Fruit fly (Drosophila melanogaster) whole organism, embryonic: Measurements from ENCODE around the gene CG32712.

Experiments used
- ATbp ChIP-seq: fragments of 200-800 bp; sonication (Bioruptor generic); optimal IDR thresholded peaks from 2 replicates; lab custom pipeline; 2017; ENCODE audit warnings: missing biosample characterization, mild to moderate bottlenecking, missing genetic modification characterization, missing genetic modification reagents
- Abd-B ChIP-seq: fragments of 200-800 bp; sonication (Bioruptor generic); optimal IDR thresholded peaks from 2 replicates; lab custom pipeline; 2018; ENCODE audit warnings: missing biosample characterization, mild to moderate bottlenecking, missing genetic modification characterization, moderate library complexity
- Aef1 ChIP-seq: fragments of 200-800 bp; sonication (Bioruptor generic); IDR thresholded peaks from 3 replicates; pipeline ENCODE4 v1.3.6; 2022; ENCODE audit warnings: missing biosample characterization, missing genetic modification characterization
- Asciz ChIP-seq: fragments of 200-800 bp; sonication (Bioruptor generic); optimal IDR thresholded peaks from 2 replicates; lab custom pipeline; 2017; ENCODE audit warnings: missing biosample characterization, mild to moderate bottlenecking, missing genetic modification characterization, missing genetic modification reagents
- CG10366 ChIP-seq: fragments of 200-800 bp; sonication (Bioruptor generic); IDR thresholded peaks from 2 replicates; pipeline ENCODE4 v1.3.6; 2022; ENCODE audit warnings: missing biosample characterization, missing genetic modification characterization
- CG11398 ChIP-seq: fragments of 200-800 bp; sonication (Bioruptor generic); optimal IDR thresholded peaks from 2 replicates; lab custom pipeline; 2016; ENCODE audit warnings: missing biosample characterization, missing genetic modification characterization
- CG12104 ChIP-seq: fragments of 200-800 bp; sonication (Bioruptor generic); optimal IDR thresholded peaks from 3 replicates; lab custom pipeline; 2016; ENCODE audit warnings: missing biosample characterization, missing genetic modification characterization
- CG12659 ChIP-seq: fragments of 200-800 bp; sonication (Bioruptor generic); optimal IDR thresholded peaks from 3 replicates; lab custom pipeline; 2017; ENCODE audit warnings: mild to moderate bottlenecking, missing biosample characterization, missing genetic modification reagents, missing genetic modification characterization
- CG13424 ChIP-seq: fragments of 200-800 bp; sonication (Bioruptor generic); optimal IDR thresholded peaks from 2 replicates; lab custom pipeline; 2019; ENCODE audit warnings: missing biosample characterization, mild to moderate bottlenecking, missing genetic modification characterization, moderate library complexity
- CG15601 ChIP-seq: fragments of 200-800 bp; sonication (Bioruptor generic); optimal IDR thresholded peaks from 3 replicates; lab custom pipeline; 2019; ENCODE audit warnings: missing biosample characterization, mild to moderate bottlenecking, missing genetic modification characterization, moderate library complexity
- CG16815 ChIP-seq: fragments of 200-800 bp; sonication (Bioruptor generic); optimal IDR thresholded peaks from 3 replicates; lab custom pipeline; 2017; ENCODE audit warnings: missing biosample characterization, mild to moderate bottlenecking, missing genetic modification characterization
- CG18011 ChIP-seq: fragments of 200-800 bp; sonication (Bioruptor generic); optimal IDR thresholded peaks from 2 replicates; lab custom pipeline; 2017; ENCODE audit warnings: missing biosample characterization, missing genetic modification characterization, mild to moderate bottlenecking, moderate library complexity, missing genotype
- CG2889 ChIP-seq: fragments of 200-800 bp; sonication (Bioruptor generic); IDR thresholded peaks from 3 replicates; pipeline ENCODE4 v1.3.6; 2022; ENCODE audit warnings: missing biosample characterization, missing genetic modification characterization
- CG31224 ChIP-seq: fragments of 200-800 bp; sonication (Bioruptor generic); IDR thresholded peaks from 2 replicates; pipeline ENCODE4 v1.3.6; 2022; ENCODE audit warnings: missing biosample characterization, missing genetic modification characterization
- CG33213 ChIP-seq: fragments of 200-800 bp; sonication (Bioruptor generic); optimal IDR thresholded peaks from 3 replicates; lab custom pipeline; 2016; ENCODE audit warnings: missing biosample characterization, missing genetic modification characterization
- CG3407 ChIP-seq: fragments of 200-800 bp; sonication (Bioruptor generic); optimal IDR thresholded peaks from 2 replicates; lab custom pipeline; 2018; ENCODE audit warnings: missing biosample characterization, mild to moderate bottlenecking, missing genetic modification characterization
- CG3995 ChIP-seq: fragments of 200-800 bp; sonication (Bioruptor generic); optimal IDR thresholded peaks from 3 replicates; lab custom pipeline; 2016; ENCODE audit warnings: missing biosample characterization, missing genetic modification characterization
- CG7786 ChIP-seq: fragments of 200-800 bp; sonication (Bioruptor generic); optimal IDR thresholded peaks from 2 replicates; lab custom pipeline; 2016; ENCODE audit warnings: missing biosample characterization, missing genetic modification characterization
- CG8089 ChIP-seq: fragments of 200-800 bp; sonication (Bioruptor generic); optimal IDR thresholded peaks from 3 replicates; lab custom pipeline; 2016; ENCODE audit warnings: missing biosample characterization, missing genetic modification characterization
- CG8765 ChIP-seq: fragments of 200-800 bp; sonication (Bioruptor generic); IDR thresholded peaks from 2 replicates; pipeline ENCODE4 v1.3.6; 2022; ENCODE audit warnings: missing biosample characterization, missing genetic modification characterization
- CG8924 ChIP-seq: fragments of 200-800 bp; optimal IDR thresholded peaks from 3 replicates; lab custom pipeline; 2019; ENCODE audit warnings: missing biosample characterization, mild to moderate bottlenecking, missing genetic modification characterization, moderate library complexity
- CG9437 ChIP-seq: fragments of 200-800 bp; sonication (Bioruptor generic); optimal IDR thresholded peaks from 2 replicates; lab custom pipeline; 2018; ENCODE audit warnings: missing biosample characterization, mild to moderate bottlenecking, missing genetic modification characterization
- CG9932 ChIP-seq: fragments of 200-800 bp; sonication (Bioruptor generic); IDR thresholded peaks from 2 replicates; pipeline ENCODE4 v1.3.6; 2022; ENCODE audit warnings: missing biosample characterization, missing genetic modification characterization
- Elba2 ChIP-seq: fragments of 200-800 bp; sonication (Bioruptor generic); optimal IDR thresholded peaks from 3 replicates; lab custom pipeline; 2016; ENCODE audit warnings: missing biosample characterization, missing genetic modification characterization
- Ets97D ChIP-seq: fragments of 200-800 bp; sonication (Bioruptor generic); optimal IDR thresholded peaks from 3 replicates; lab custom pipeline; 2016; ENCODE audit warnings: missing biosample characterization, missing genetic modification characterization
- Fer2 ChIP-seq: fragments of 200-800 bp; sonication (Bioruptor generic); optimal IDR thresholded peaks from 2 replicates; lab custom pipeline; 2018; ENCODE audit warnings: missing biosample characterization, mild to moderate bottlenecking, missing genetic modification characterization, moderate library complexity
- Gsc ChIP-seq: fragments of 200-800 bp; sonication (Bioruptor generic); IDR thresholded peaks from 2 replicates; pipeline ENCODE4 v1.3.6; 2022; ENCODE audit warnings: missing biosample characterization, missing genetic modification characterization
- Hr51 ChIP-seq, 2 experiments: fragments of 200-800 bp; sonication (Bioruptor generic); optimal IDR thresholded peaks; 2 replicates in 1 of 2; 3 replicates in 1 of 2; lab custom pipeline; 2016 to 2018; ENCODE audit warnings: missing biosample characterization in 2 of 2, missing genetic modification characterization in 2 of 2, mild to moderate bottlenecking in 1 of 2, moderate library complexity in 1 of 2
- Lim3 ChIP-seq: fragments of 200-800 bp; sonication (Bioruptor generic); IDR thresholded peaks from 2 replicates; pipeline ENCODE4 v1.3.6; 2022; ENCODE audit warnings: missing biosample characterization, missing genetic modification characterization
- Opbp ChIP-seq: fragments of 200-800 bp; sonication (Bioruptor generic); IDR thresholded peaks from 3 replicates; pipeline ENCODE4 v1.3.6; 2022; ENCODE audit warnings: missing biosample characterization, missing genetic modification characterization; ENCODE audit not compliant: partially characterized antibody
- Rx ChIP-seq: fragments of 200-800 bp; sonication (Bioruptor generic); IDR thresholded peaks from 2 replicates; pipeline ENCODE4 v1.3.6; 2022; ENCODE audit warnings: missing biosample characterization, missing genetic modification characterization
- Ssrp ChIP-seq: fragments of 200-800 bp; sonication (Bioruptor generic); optimal IDR thresholded peaks from 2 replicates; lab custom pipeline; 2018; ENCODE audit warnings: missing biosample characterization, mild to moderate bottlenecking, missing genetic modification characterization, moderate library complexity
- TFAM ChIP-seq: fragments of 200-800 bp; sonication (Bioruptor generic); optimal IDR thresholded peaks from 2 replicates; lab custom pipeline; 2017; ENCODE audit warnings: missing biosample characterization, missing genetic modification characterization, inconsistent platforms
- Xrp1 ChIP-seq: fragments of 200-800 bp; sonication (Bioruptor generic); IDR thresholded peaks from 2 replicates; pipeline ENCODE4 v1.3.6; 2022; ENCODE audit warnings: missing biosample characterization, missing genetic modification characterization
- amos ChIP-seq: fragments of 200-800 bp; sonication (Bioruptor generic); IDR thresholded peaks from 2 replicates; pipeline ENCODE4 v1.3.6; 2022; ENCODE audit warnings: missing biosample characterization, missing genetic modification characterization; ENCODE audit not compliant: partially characterized antibody
- ase ChIP-seq: fragments of 200-800 bp; sonication (Bioruptor generic); IDR thresholded peaks from 3 replicates; pipeline ENCODE4 v1.3.6; 2022; ENCODE audit warnings: missing biosample characterization, missing genetic modification characterization
- chif ChIP-seq, 2 experiments: fragments of 200-800 bp; sonication (Bioruptor generic); optimal IDR thresholded peaks; 3 replicates each; lab custom pipeline; 2016; ENCODE audit warnings: missing biosample characterization in 2 of 2, missing genetic modification characterization in 2 of 2
- gcm ChIP-seq: fragments of 200-800 bp; sonication (Bioruptor generic); optimal IDR thresholded peaks from 2 replicates; lab custom pipeline; 2019; ENCODE audit warnings: missing biosample characterization, mild to moderate bottlenecking, missing genetic modification characterization, moderate library complexity
- gsb-n ChIP-seq: fragments of 200-800 bp; sonication (Bioruptor generic); optimal IDR thresholded peaks from 3 replicates; lab custom pipeline; 2018; ENCODE audit warnings: missing biosample characterization, mild to moderate bottlenecking, missing genetic modification characterization
- insv ChIP-seq, 2 experiments: fragments of 200-800 bp; sonication (Bioruptor generic); optimal IDR thresholded peaks; 3 replicates each; lab custom pipeline; 2016 to 2018; ENCODE audit warnings: missing biosample characterization in 2 of 2, missing genetic modification characterization in 2 of 2
- lov ChIP-seq, 2 experiments: fragments of 200-800 bp in 1 of 2; fragments of >200 bp in 1 of 2; sonication (Bioruptor generic) in 1 of 2; IDR thresholded peaks in 1 of 2; optimal IDR thresholded peaks in 1 of 2; 2 replicates in 1 of 2; 3 replicates in 1 of 2; pipeline versions ENCODE4 v1.3.6 to Lab custom; 2017 to 2022; ENCODE audit warnings: missing biosample characterization in 1 of 2, missing genetic modification characterization in 1 of 2
- mam ChIP-seq: fragments of 200-800 bp; sonication (Bioruptor generic); optimal IDR thresholded peaks from 3 replicates; lab custom pipeline; 2016; ENCODE audit warnings: missing biosample characterization, missing genetic modification characterization
- rib ChIP-seq: fragments of 200-800 bp; sonication (Bioruptor generic); IDR thresholded peaks from 2 replicates; pipeline ENCODE4 v1.3.6; 2022; ENCODE audit warnings: missing biosample characterization, missing genetic modification characterization
- seq ChIP-seq: fragments of 200-800 bp; sonication (Bioruptor generic); IDR thresholded peaks from 2 replicates; pipeline ENCODE4 v1.3.6; 2022; ENCODE audit warnings: missing biosample characterization, missing genetic modification characterization
- slou ChIP-seq: fragments of 200-800 bp; sonication (Bioruptor generic); optimal IDR thresholded peaks from 3 replicates; lab custom pipeline; 2016; ENCODE audit warnings: missing biosample characterization, missing genetic modification characterization
- tio ChIP-seq: fragments of 200-800 bp; sonication (Bioruptor generic); optimal IDR thresholded peaks from 2 replicates; lab custom pipeline; 2017; ENCODE audit warnings: missing biosample characterization, missing genetic modification characterization, inconsistent platforms
- toy ChIP-seq: fragments of 200-800 bp; sonication (Bioruptor generic); IDR thresholded peaks from 2 replicates; pipeline ENCODE4 v1.3.6; 2022; ENCODE audit warnings: missing biosample characterization, missing genetic modification characterization
- wdn ChIP-seq: fragments of 200-800 bp; sonication (Bioruptor generic); IDR thresholded peaks from 2 replicates; pipeline ENCODE4 v1.3.6; 2022; ENCODE audit warnings: missing biosample characterization, missing genetic modification characterization
- zfh2 ChIP-seq: fragments of 200-800 bp; sonication (Bioruptor generic); optimal IDR thresholded peaks from 2 replicates; lab custom pipeline; 2016; ENCODE audit warnings: missing biosample characterization, missing genetic modification characterization

The CG32712 gene

DNA sequence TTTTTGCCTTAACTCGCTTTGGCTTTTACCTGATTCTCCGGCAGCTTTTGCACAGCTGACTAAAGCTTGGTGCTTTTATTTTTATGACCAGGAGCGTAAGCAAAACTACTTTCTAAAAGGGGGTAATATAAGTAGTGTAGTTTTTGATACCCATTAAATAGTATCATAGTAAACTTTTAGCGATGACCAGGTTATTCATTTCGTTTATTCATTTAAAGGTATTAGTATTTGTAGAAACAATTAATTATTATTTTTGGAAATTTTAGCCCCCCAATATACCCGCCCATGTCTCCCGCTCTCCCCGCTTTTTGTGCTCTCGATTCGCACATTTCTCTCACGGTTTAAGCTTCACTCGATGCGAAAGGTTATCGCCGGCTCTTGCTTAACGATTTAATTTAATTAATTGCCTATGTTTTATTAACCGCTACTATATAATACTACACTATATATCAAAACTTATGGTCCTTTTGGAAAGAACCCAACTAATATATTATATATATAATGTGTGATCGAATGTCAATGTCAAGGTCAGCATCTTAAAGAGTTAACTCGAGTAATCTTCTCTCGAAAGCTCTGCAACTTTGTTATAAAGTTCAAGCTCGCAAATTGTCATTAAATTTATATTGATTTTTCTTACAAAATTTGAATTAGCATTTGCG is 30.9 kb upstream of the CG32712 start, which contains the start of gene Sptr (continued):
- TF ChIP-seq Rx (GFP tag; lab: Robert Waterston, UW), result peak; percentile 82
- peak; percentile 84 for TF ChIP-seq zfh2 (GFP tag; lab: Kevin White, UChicago)
- peak; percentile 42 for TF ChIP-seq CG16815 (GFP tag; lab: Kevin White, UChicago)
- no peak for TF ChIP-seq Elba2 (GFP tag; lab: Kevin White, UChicago)
- TF ChIP-seq Hr51 (GFP tag; optimal IDR thresholded peaks at IDR 0.05; lab: Kevin White, UChicago), result peak; percentile 64 to 94
- peak; percentile 93 for TF ChIP-seq seq (GFP tag; lab: Robert Waterston, UW)
- peak; percentile 57 to 58 for TF ChIP-seq chif (GFP tag; optimal IDR thresholded peaks at IDR 0.05; lab: Kevin White, UChicago)
- TF ChIP-seq gcm (GFP tag; lab: Kevin White, UChicago), result peak; percentile 78
- TF ChIP-seq toy, result peak; percentile 73
- TF ChIP-seq CG9437 (GFP tag; lab: Kevin White, UChicago), result peak; percentile 68
- TF ChIP-seq ase, result peak; percentile 77; the same call in 2 of the 3 replicates
- TF ChIP-seq lov (optimal IDR thresholded peaks at IDR 0.05; lab: Kevin White, UChicago), result no peak
- 0 out of 3 replicates have a peak, but pooled peaks have one; percentile 26 for TF ChIP-seq lov (GFP tag; IDR thresholded peaks at IDR 0.05; lab: Robert Waterston, UW)
- TF ChIP-seq CG33213 (GFP tag; lab: Kevin White, UChicago), result peak; percentile 62
- TF ChIP-seq Gsc (GFP tag; lab: Robert Waterston, UW), result no peak
- TF ChIP-seq Asciz (GFP tag; lab: Kevin White, UChicago), result peak; percentile 76
- TF ChIP-seq CG13424 (tag; lab: Kevin White, UChicago), result peak; percentile 91
- TF ChIP-seq Opbp (GFP tag; lab: Robert Waterston, UW), result no peak
- peak; percentile 62 for TF ChIP-seq CG3995 (GFP tag; lab: Kevin White, UChicago)
- peak; percentile 89 for TF ChIP-seq Xrp1
- peak; percentile 75 for TF ChIP-seq CG2889 (GFP tag; lab: Robert Waterston, UW)
- peak; percentile 86 for TF ChIP-seq mam (GFP tag; lab: Kevin White, UChicago)
- peak; percentile 63; the same call in 1 of the 2 replicates for TF ChIP-seq CG8765 (GFP tag; lab: Robert Waterston, UW)
- peak; percentile 92 for TF ChIP-seq CG18011 (GFP tag; lab: Kevin White, UChicago)
- peak; percentile 84 for TF ChIP-seq CG12104
- TF ChIP-seq slou (GFP tag; lab: Kevin White, UChicago), result peak; percentile 68
- TF ChIP-seq wdn, result peak; percentile 86
- TF ChIP-seq CG15601 (tag; lab: Kevin White, UChicago), result peak; percentile 58
- TF ChIP-seq amos, result no peak
- TF ChIP-seq CG31224 (GFP tag; lab: Robert Waterston, UW), result peak; percentile 82
- peak in 1 of 2 experiments; percentile 52 for TF ChIP-seq insv (GFP tag; optimal IDR thresholded peaks at IDR 0.05; lab: Kevin White, UChicago)
- peak; percentile 81 for TF ChIP-seq CG7786
- peak; percentile 39 for TF ChIP-seq CG3407
- peak; percentile 2 for TF ChIP-seq CG8089
- peak; percentile 70 for TF ChIP-seq Ssrp (tag; lab: Kevin White, UChicago)
- TF ChIP-seq Lim3 (GFP tag; lab: Robert Waterston, UW), result peak; percentile 42; the same call in 1 of the 2 replicates
- peak; percentile 46 for TF ChIP-seq CG11398 (GFP tag; lab: Kevin White, UChicago)
- TF ChIP-seq CG8924 (tag; lab: Kevin White, UChicago), result peak; percentile 90
- TF ChIP-seq ATbp, result peak; percentile 80
- TF ChIP-seq Aef1, result peak; percentile 85
- TF ChIP-seq CG9932 (GFP tag; lab: Robert Waterston, UW), result peak; percentile 92
- peak; percentile 92 for TF ChIP-seq CG12659 (GFP tag; lab: Kevin White, UChicago)
- TF ChIP-seq gsb-n (tag; lab: Kevin White, UChicago), result peak; percentile 29
- peak; percentile 87 for TF ChIP-seq CG10366 (GFP tag; lab: Robert Waterston, UW)
- peak; percentile 80 for TF ChIP-seq Fer2 (tag; lab: Kevin White, UChicago)
- peak; percentile 72 for TF ChIP-seq Abd-B (GFP tag; lab: Kevin White, UChicago)
- TF ChIP-seq rib (GFP tag; lab: Robert Waterston, UW), result peak; percentile 84
- TF ChIP-seq TFAM, result no peak
- peak; percentile 21 for TF ChIP-seq Ets97D (GFP tag; lab: Kevin White, UChicago)
- TF ChIP-seq tio (GFP tag; lab: Kevin White, UChicago), result peak; percentile 62
